Worm (Caenorhabditis elegans) whole organism, L1 larva: ENCODE measurements around the gene irld-42.

Experiments
- elt-2 ChIP-seq: sonication (generic microtip); optimal IDR thresholded peaks from 2 replicates; lab custom pipeline; 2016; ENCODE audit warnings: missing genetic modification characterization, mild to moderate bottlenecking, inconsistent platforms, missing compliant biosample characterization, missing genetic modification reagents
- lin-35 ChIP-seq, 2 experiments: fragments of 150-350 bp; optimal IDR thresholded peaks; 2 replicates each; lab custom pipeline; 2014; ENCODE audit warnings: missing biosample characterization in 2 of 2, missing genetic modification characterization in 2 of 2, missing genetic modification reagents in 2 of 2
- lir-3 ChIP-seq: sonication (generic microtip); optimal IDR thresholded peaks from 2 replicates; lab custom pipeline; 2016; ENCODE audit warnings: mild to moderate bottlenecking, missing genetic modification characterization, moderate library complexity, missing compliant biosample characterization; ENCODE audit not compliant: poor library complexity
- nhr-47 ChIP-seq: sonication (generic microtip); optimal IDR thresholded peaks from 2 replicates; lab custom pipeline; 2016; ENCODE audit warnings: mild to moderate bottlenecking, missing genetic modification characterization, moderate library complexity, missing compliant biosample characterization
- rnt-1 ChIP-seq: sonication (generic microtip); optimal IDR thresholded peaks from 2 replicates; lab custom pipeline; 2016; ENCODE audit warnings: mild to moderate bottlenecking, missing genetic modification characterization, moderate library complexity, missing compliant biosample characterization
- sox-4 ChIP-seq: sonication (generic microtip); optimal IDR thresholded peaks from 2 replicates; lab custom pipeline; 2016; ENCODE audit warnings: missing genetic modification characterization, missing compliant biosample characterization
- unc-62 ChIP-seq: fragments of 150-350 bp; optimal IDR thresholded peaks from 2 replicates; lab custom pipeline; 2014; ENCODE audit warnings: missing biosample characterization, missing genetic modification reagents, missing genetic modification characterization
- zag-1 ChIP-seq: fragments of 150-350 bp; optimal IDR thresholded peaks from 2 replicates; lab custom pipeline; 2014; ENCODE audit warnings: missing biosample characterization, missing genetic modification characterization

ce11 chrV:1701584-1702101, 33.3 kb downstream of the irld-42 start, which contains the start of gene srw-90:
- no peak for TF ChIP-seq lin-35 (GFP tag; optimal IDR thresholded peaks at IDR 0.05; lab: Kevin White, UChicago)
- TF ChIP-seq unc-62 (GFP tag; lab: Kevin White, UChicago): no peak
- no peak for TF ChIP-seq elt-2
- no peak for TF ChIP-seq rnt-1 (tag; lab: Kevin White, UChicago)
- no peak for TF ChIP-seq sox-4
- TF ChIP-seq lir-3 (tag; lab: Kevin White, UChicago): no peak
- no peak for TF ChIP-seq zag-1 (tag; lab: Kevin White, UChicago)
- TF ChIP-seq nhr-47: no peak
